Worm (Caenorhabditis elegans) whole organism, late embryonic: ENCODE data around the gene K09F5.6.

Experiments used
- F13H6.1 ChIP-seq: sonication (generic microtip); optimal IDR thresholded peaks from 2 replicates; lab custom pipeline; 2016; ENCODE audit warnings: missing genetic modification characterization, missing compliant biosample characterization
- ama-1 ChIP-seq: fragments of 150-350 bp; optimal IDR thresholded peaks from 2 replicates; lab custom pipeline; 2014
- ceh-18 ChIP-seq: sonication (generic microtip); optimal IDR thresholded peaks from 2 replicates; lab custom pipeline; 2016; ENCODE audit warnings: missing genetic modification characterization, missing compliant biosample characterization
- ceh-19 ChIP-seq: fragments of 200-800 bp; sonication (Bioruptor generic); optimal IDR thresholded peaks from 2 replicates; lab custom pipeline; 2018; ENCODE audit warnings: mild to moderate bottlenecking, missing genetic modification characterization, missing compliant biosample characterization
- dmd-4 ChIP-seq: sonication (generic microtip); optimal IDR thresholded peaks from 2 replicates; lab custom pipeline; 2016; ENCODE audit warnings: borderline replicate concordance, missing genetic modification characterization, missing compliant biosample characterization
- ets-4 ChIP-seq: sonication (generic microtip); optimal IDR thresholded peaks from 2 replicates; lab custom pipeline; 2016; ENCODE audit warnings: missing genetic modification characterization, missing compliant biosample characterization
- fkh-10 ChIP-seq: fragments of 150-350 bp; optimal IDR thresholded peaks from 2 replicates; lab custom pipeline; 2014; ENCODE audit warnings: missing biosample characterization, missing genetic modification reagents, missing genetic modification characterization
- pat-9 ChIP-seq: fragments of 200-800 bp; sonication (Bioruptor generic); optimal IDR thresholded peaks from 2 replicates; lab custom pipeline; 2018; ENCODE audit warnings: mild to moderate bottlenecking, missing genetic modification characterization, moderate library complexity, missing compliant biosample characterization
- pha-4 ChIP-seq: fragments of 150-350 bp; optimal IDR thresholded peaks from 2 replicates; lab custom pipeline; 2018; ENCODE audit warnings: missing biosample characterization, missing genetic modification reagents, missing genetic modification characterization
- pqm-1 ChIP-seq: sonication (generic microtip); optimal IDR thresholded peaks from 2 replicates; lab custom pipeline; 2016; ENCODE audit warnings: missing genetic modification characterization, missing compliant biosample characterization
- sox-4 ChIP-seq: sonication (generic microtip); optimal IDR thresholded peaks from 2 replicates; lab custom pipeline; 2017; ENCODE audit warnings: mild to moderate bottlenecking, missing genetic modification characterization, inconsistent platforms, missing compliant biosample characterization
- unc-55 ChIP-seq: sonication (generic microtip); optimal IDR thresholded peaks from 2 replicates; lab custom pipeline; 2017; ENCODE audit warnings: missing biosample characterization, missing genetic modification reagents, missing genetic modification characterization

DNA sequence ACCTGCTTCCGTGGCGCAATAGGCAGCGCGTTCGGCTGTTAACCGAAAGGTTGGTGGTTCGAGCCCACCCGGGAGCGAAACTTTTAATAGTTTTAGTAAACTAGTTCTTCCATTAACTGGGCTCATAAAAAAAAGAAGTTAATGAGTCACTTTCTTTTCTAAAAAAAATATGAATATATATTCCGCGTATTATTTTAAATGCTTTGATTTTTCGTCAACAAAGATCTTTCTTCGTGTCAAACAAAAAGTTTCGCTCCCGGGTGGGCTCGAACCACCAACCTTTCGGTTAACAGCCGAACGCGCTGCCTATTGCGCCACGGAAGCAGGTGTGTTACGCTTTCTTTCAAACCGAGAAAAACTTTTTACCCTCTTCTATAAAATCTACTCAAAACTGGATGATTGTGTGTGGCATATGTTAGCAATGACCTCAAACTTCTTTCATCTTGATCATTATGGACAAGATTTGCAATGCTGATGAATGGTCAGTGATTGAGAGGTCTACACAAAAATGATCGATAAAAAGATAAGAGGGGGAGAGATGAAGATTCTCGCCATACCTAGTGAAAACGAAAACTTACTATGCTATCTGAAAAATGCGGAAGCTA, 54.7 kb downstream of the K09F5.6 start:
- TF ChIP-seq ama-1 (lab: Kevin White, UChicago) (no peak), F13H6.1 (tag; lab: Kevin White, UChicago) (no peak), ceh-18 (tag; lab: Kevin White, UChicago) (no peak), unc-55 (GFP tag; lab: Kevin White, UChicago) (no peak), fkh-10 (GFP tag; lab: Kevin White, UChicago) (no peak), pat-9 (no peak), sox-4 (no peak), pha-4 (tag; lab: Kevin White, UChicago) (no peak), dmd-4 (no peak), ets-4 (no peak), ceh-19 (GFP tag; lab: Kevin White, UChicago) (no peak), pqm-1 (tag; lab: Kevin White, UChicago) (no peak)
